Worm (Caenorhabditis elegans) whole organism, young adult: ENCODE results near the gene T01H3.2.
A peak's percentile ranks its signal among the peaks of the same experiment; 100 is the strongest.

Source experiments
- B0019.2 ChIP-seq: fragments of 200-800 bp; sonication (Bioruptor generic); conservative IDR thresholded peaks from 2 replicates; pipeline ENCODE4 v1.3.6; 2022; ENCODE audit warnings: missing genetic modification reagents, missing genetic modification characterization, missing compliant biosample characterization
- B0336.3 ChIP-seq: fragments of 200-800 bp; sonication (Bioruptor generic); IDR thresholded peaks from 2 replicates; pipeline ENCODE4 v1.3.6; 2022; ENCODE audit warnings: missing genetic modification characterization, missing compliant biosample characterization
- F22D6.2 ChIP-seq: sonication (generic microtip); optimal IDR thresholded peaks from 2 replicates; lab custom pipeline; 2016; ENCODE audit warnings: mild to moderate bottlenecking, missing genetic modification characterization, missing compliant biosample characterization
- F37B4.10 ChIP-seq: fragments of 200-800 bp; sonication (Bioruptor generic); IDR thresholded peaks from 2 replicates; pipeline ENCODE4 v1.3.6; 2022; ENCODE audit warnings: missing genetic modification characterization, missing compliant biosample characterization
- F39B2.1 ChIP-seq: fragments of 200-800 bp; sonication (Bioruptor generic); IDR thresholded peaks from 2 replicates; pipeline ENCODE4 v1.3.6; 2022; ENCODE audit warnings: missing genetic modification reagents, missing genetic modification characterization, missing compliant biosample characterization
- Y53G8AR.9 ChIP-seq: fragments of 200-800 bp; sonication (Bioruptor generic); conservative IDR thresholded peaks from 2 replicates; pipeline ENCODE4 v1.3.6; 2022; ENCODE audit warnings: missing genetic modification reagents, missing genetic modification characterization, missing compliant biosample characterization
- Y95B8A.8 ChIP-seq: fragments of 200-800 bp; sonication (Bioruptor generic); IDR thresholded peaks from 2 replicates; pipeline ENCODE4 v1.3.6; 2022; ENCODE audit warnings: missing genetic modification reagents, missing genetic modification characterization, missing compliant biosample characterization
- ama-1 ChIP-seq, 3 experiments: fragments of 150-350 bp in 1 of 3; sonication (generic microtip) in 2 of 3; optimal IDR thresholded peaks; 2 replicates each; lab custom pipeline; 2014 to 2018; ENCODE audit warnings: missing biosample characterization in 2 of 3, missing genetic modification characterization in 2 of 3, missing genetic modification reagents in 2 of 3
- atf-7 ChIP-seq: sonication (generic microtip); optimal IDR thresholded peaks from 2 replicates; lab custom pipeline; 2017; ENCODE audit warnings: mild to moderate bottlenecking, missing genetic modification characterization, missing compliant biosample characterization
- attf-5 ChIP-seq: fragments of 200-800 bp; sonication (Bioruptor generic); optimal IDR thresholded peaks from 2 replicates; lab custom pipeline; 2018; ENCODE audit warnings: mild to moderate bottlenecking, missing genetic modification characterization, missing compliant biosample characterization
- attf-6 ChIP-seq: fragments of 200-800 bp; sonication (Bioruptor generic); IDR thresholded peaks from 2 replicates; pipeline ENCODE4 v1.3.6; 2022; ENCODE audit warnings: missing genetic modification reagents, missing genetic modification characterization, missing compliant biosample characterization
- bed-1 ChIP-seq: fragments of 200-800 bp; sonication (Bioruptor generic); IDR thresholded peaks from 2 replicates; pipeline ENCODE4 v1.3.6; 2022; ENCODE audit warnings: missing genetic modification reagents, missing genetic modification characterization, missing compliant biosample characterization
- cebp-1 ChIP-seq, 2 experiments: fragments of 200-800 bp in 1 of 2; sonication (Bioruptor generic) in 1 of 2; sonication (generic microtip) in 1 of 2; IDR thresholded peaks in 1 of 2; optimal IDR thresholded peaks in 1 of 2; 2 replicates each; pipeline versions ENCODE4 v1.3.6 to Lab custom; 2017 to 2022; ENCODE audit warnings: missing compliant biosample characterization in 2 of 2, missing genetic modification characterization in 2 of 2, mild to moderate bottlenecking in 1 of 2, missing genetic modification reagents in 1 of 2, moderate library complexity in 1 of 2
- ceh-100 ChIP-seq: fragments of 200-800 bp; sonication (Bioruptor generic); IDR thresholded peaks from 2 replicates; pipeline ENCODE4 v1.3.6; 2022; ENCODE audit warnings: missing genetic modification reagents, missing genetic modification characterization, missing compliant biosample characterization
- ceh-91 ChIP-seq: fragments of 200-800 bp; sonication (Bioruptor generic); IDR thresholded peaks from 2 replicates; pipeline ENCODE4 v1.3.6; 2022; ENCODE audit warnings: missing genetic modification reagents, missing genetic modification characterization, missing compliant biosample characterization
- die-1 ChIP-seq: sonication (generic microtip); optimal IDR thresholded peaks from 2 replicates; lab custom pipeline; 2016; ENCODE audit warnings: missing genotype, mild to moderate bottlenecking, missing genetic modification characterization, missing compliant biosample characterization
- dox-1 ChIP-seq: fragments of 200-800 bp; sonication (Bioruptor generic); IDR thresholded peaks from 2 replicates; pipeline ENCODE4 v1.3.6; 2022; ENCODE audit warnings: missing genetic modification reagents, missing genetic modification characterization, missing compliant biosample characterization
- dpl-1 ChIP-seq: fragments of 150-350 bp; optimal IDR thresholded peaks from 2 replicates; lab custom pipeline; 2014; ENCODE audit warnings: missing biosample characterization, missing genetic modification reagents, missing genetic modification characterization
- efl-1 ChIP-seq: fragments of 150-350 bp; optimal IDR thresholded peaks from 2 replicates; lab custom pipeline; 2014; ENCODE audit warnings: missing biosample characterization, missing genetic modification reagents, missing genetic modification characterization
- egl-44 ChIP-seq: fragments of 200-800 bp; sonication (Bioruptor generic); IDR thresholded peaks from 2 replicates; pipeline ENCODE4 v1.3.6; 2022; ENCODE audit warnings: missing genetic modification reagents, missing genetic modification characterization, missing compliant biosample characterization
- ekl-4 ChIP-seq: fragments of 200-800 bp; sonication (Bioruptor generic); IDR thresholded peaks from 2 replicates; pipeline ENCODE4 v1.3.6; 2022; ENCODE audit warnings: missing genetic modification reagents, missing genetic modification characterization, missing compliant biosample characterization
- fkh-3 ChIP-seq: sonication (generic microtip); optimal IDR thresholded peaks from 2 replicates; lab custom pipeline; 2016; ENCODE audit warnings: mild to moderate bottlenecking, missing genetic modification characterization, missing compliant biosample characterization
- gei-17 ChIP-seq: fragments of 200-800 bp; sonication (Bioruptor generic); optimal IDR thresholded peaks from 2 replicates; lab custom pipeline; 2018; ENCODE audit warnings: mild to moderate bottlenecking, missing genetic modification characterization, missing compliant biosample characterization
- hlh-12 ChIP-seq: sonication (generic microtip); optimal IDR thresholded peaks from 2 replicates; lab custom pipeline; 2016; ENCODE audit warnings: missing genetic modification characterization, missing compliant biosample characterization
- hmg-1.2 ChIP-seq: fragments of 200-800 bp; sonication (Bioruptor generic); IDR thresholded peaks from 2 replicates; pipeline ENCODE4 v1.3.6; 2022; ENCODE audit warnings: missing genetic modification reagents, missing genetic modification characterization, missing compliant biosample characterization
- hsf-1 ChIP-seq: fragments of 200-800 bp; sonication (Bioruptor generic); IDR thresholded peaks from 2 replicates; pipeline ENCODE4 v1.3.6; 2022; ENCODE audit warnings: missing genetic modification reagents, missing genetic modification characterization, missing compliant biosample characterization
- lag-1 ChIP-seq: fragments of 200-800 bp; sonication (Bioruptor generic); IDR thresholded peaks from 2 replicates; pipeline ENCODE4 v1.3.6; 2022; ENCODE audit warnings: missing genetic modification reagents, missing genetic modification characterization, missing compliant biosample characterization
- lin-54 ChIP-seq: fragments of 200-800 bp; sonication (Bioruptor generic); optimal IDR thresholded peaks from 2 replicates; lab custom pipeline; 2018; ENCODE audit warnings: mild to moderate bottlenecking, missing genetic modification characterization, missing compliant biosample characterization
- lsl-1 ChIP-seq: fragments of 200-800 bp; sonication (Bioruptor generic); optimal IDR thresholded peaks from 2 replicates; lab custom pipeline; 2018; ENCODE audit warnings: mild to moderate bottlenecking, missing genetic modification characterization, moderate library complexity, missing compliant biosample characterization
- madf-3 ChIP-seq: fragments of 200-800 bp; sonication (Bioruptor generic); IDR thresholded peaks from 2 replicates; pipeline ENCODE4 v1.3.6; 2022; ENCODE audit warnings: missing genetic modification reagents, missing genetic modification characterization, missing compliant biosample characterization
- madf-6 ChIP-seq: fragments of 200-800 bp; sonication (Bioruptor generic); IDR thresholded peaks from 2 replicates; pipeline ENCODE4 v1.3.6; 2022; ENCODE audit warnings: missing genetic modification reagents, missing genetic modification characterization, missing compliant biosample characterization
- madf-8 ChIP-seq: fragments of 200-800 bp; sonication (Bioruptor generic); conservative IDR thresholded peaks from 2 replicates; pipeline ENCODE4 v1.3.6; 2022; ENCODE audit warnings: missing genetic modification reagents, missing genetic modification characterization, missing compliant biosample characterization
- nfyb-1 ChIP-seq: fragments of 200-800 bp; sonication (Bioruptor generic); IDR thresholded peaks from 2 replicates; pipeline ENCODE4 v1.3.6; 2022; ENCODE audit warnings: missing genetic modification reagents, missing genetic modification characterization, missing compliant biosample characterization
- nhr-120 ChIP-seq: fragments of 200-800 bp; sonication (Bioruptor generic); IDR thresholded peaks from 2 replicates; pipeline ENCODE4 v1.3.6; 2022; ENCODE audit warnings: missing genetic modification characterization, missing compliant biosample characterization
- nhr-27 ChIP-seq: fragments of 200-800 bp; sonication (Bioruptor generic); optimal IDR thresholded peaks from 2 replicates; lab custom pipeline; 2018; ENCODE audit warnings: mild to moderate bottlenecking, missing genetic modification characterization, moderate library complexity, missing compliant biosample characterization
- pbrm-1 ChIP-seq: fragments of 200-800 bp; sonication (Bioruptor generic); IDR thresholded peaks from 2 replicates; pipeline ENCODE4 v1.3.6; 2022; ENCODE audit warnings: missing genetic modification reagents, missing genetic modification characterization, missing compliant biosample characterization
- pha-4 ChIP-seq: fragments of 150-350 bp; sonication (generic microtip); optimal IDR thresholded peaks from 2 replicates; lab custom pipeline; 2014; ENCODE audit warnings: missing biosample characterization, missing genetic modification reagents, missing genetic modification characterization
- rcor-1 ChIP-seq: fragments of 200-800 bp; sonication (Bioruptor generic); IDR thresholded peaks from 2 replicates; pipeline ENCODE4 v1.3.6; 2022; ENCODE audit warnings: missing genetic modification reagents, missing genetic modification characterization, missing compliant biosample characterization
- snpc-1.1 ChIP-seq: sonication (generic microtip); optimal IDR thresholded peaks from 2 replicates; lab custom pipeline; 2017; ENCODE audit warnings: missing genetic modification characterization, mild to moderate bottlenecking, missing compliant biosample characterization, antibody characterized with exemption, moderate library complexity, missing genotype, missing genetic modification reagents; ENCODE audit not compliant: insufficient read depth
- tbx-9 ChIP-seq: sonication (generic microtip); optimal IDR thresholded peaks from 2 replicates; lab custom pipeline; 2016; ENCODE audit warnings: borderline replicate concordance, missing genetic modification characterization, inconsistent platforms, missing compliant biosample characterization
- tlf-1 ChIP-seq: fragments of 200-800 bp; sonication (Bioruptor generic); optimal IDR thresholded peaks from 2 replicates; lab custom pipeline; 2018; ENCODE audit warnings: mild to moderate bottlenecking, missing genetic modification characterization, missing compliant biosample characterization
- unc-130 ChIP-seq: sonication (generic microtip); optimal IDR thresholded peaks from 2 replicates; lab custom pipeline; 2016; ENCODE audit warnings: missing genetic modification reagents, missing genetic modification characterization, missing compliant biosample characterization

The T01H3.2 gene

ce11 chrII:7900190-7900672 is 22.4 kb upstream of the T01H3.2 start, which contains the start of gene rev-1:
Gene rev-1, plus strand, starts transcription at chrII:7900622.
- TF ChIP-seq tbx-9 (tag; lab: Kevin White, UChicago) = peak; percentile 4
- peak; percentile 73 for TF ChIP-seq B0336.3 (GFP tag; lab: Robert Waterston, UW)
- TF ChIP-seq rcor-1 (GFP tag; lab: Robert Waterston, UW) = peak; percentile 45; the same call in 1 of the 2 replicates
- TF ChIP-seq pbrm-1 (GFP tag; lab: Robert Waterston, UW) = 0 out of 2 replicates have a peak, but pooled peaks have one; percentile 19
- TF ChIP-seq attf-5 (GFP tag; lab: Kevin White, UChicago) = peak; percentile 5
- no peak for TF ChIP-seq madf-8 (GFP tag; lab: Robert Waterston, UW)
- no peak for TF ChIP-seq cebp-1 (GFP tag; IDR thresholded peaks at IDR 0.05; lab: Robert Waterston, UW)
- TF ChIP-seq cebp-1 (tag; optimal IDR thresholded peaks at IDR 0.05; lab: Kevin White, UChicago) = peak; percentile 11
- TF ChIP-seq pha-4 (tag; lab: Kevin White, UChicago) = no peak
- TF ChIP-seq tlf-1 = no peak
- peak; percentile 36; the same call in 1 of the 2 replicates for TF ChIP-seq ceh-100 (GFP tag; lab: Robert Waterston, UW)
- peak; percentile 1 for TF ChIP-seq atf-7 (tag; lab: Kevin White, UChicago)
- TF ChIP-seq bed-1 = no peak
- TF ChIP-seq dox-1 (GFP tag; lab: Robert Waterston, UW) = no peak
- no peak for TF ChIP-seq gei-17 (GFP tag; lab: Kevin White, UChicago)
- 0 out of 2 replicates have a peak, but pooled peaks have one; percentile 30 for TF ChIP-seq Y95B8A.8 (GFP tag; lab: Robert Waterston, UW)
- 0 out of 2 replicates have a peak, but pooled peaks have one; percentile 29 for TF ChIP-seq nfyb-1
- peak; percentile 65; the same call in 1 of the 2 replicates for TF ChIP-seq Y53G8AR.9 (GFP tag; lab: Robert Waterston, UW)
- no peak for TF ChIP-seq fkh-3 (tag; lab: Kevin White, UChicago)
- TF ChIP-seq ama-1 (optimal IDR thresholded peaks at IDR 0.05; lab: Kevin White, UChicago) = no peak
- no peak for TF ChIP-seq ama-1 (GFP tag; optimal IDR thresholded peaks at IDR 0.05; lab: Kevin White, UChicago)
- peak; percentile 84 for TF ChIP-seq F39B2.1 (GFP tag; lab: Robert Waterston, UW)
- no peak for TF ChIP-seq die-1
- no peak for TF ChIP-seq hmg-1.2 (GFP tag; lab: Robert Waterston, UW)
- peak; percentile 78 for TF ChIP-seq nhr-27 (tag; lab: Kevin White, UChicago)
- TF ChIP-seq lag-1 (GFP tag; lab: Robert Waterston, UW) = no peak
- peak; percentile 37; the same call in 1 of the 2 replicates for TF ChIP-seq madf-6 (GFP tag; lab: Robert Waterston, UW)
- TF ChIP-seq hsf-1 (GFP tag; lab: Robert Waterston, UW) = no peak
- TF ChIP-seq ekl-4 (GFP tag; lab: Robert Waterston, UW) = 0 out of 2 replicates have a peak, but pooled peaks have one; percentile 10

DNA sequence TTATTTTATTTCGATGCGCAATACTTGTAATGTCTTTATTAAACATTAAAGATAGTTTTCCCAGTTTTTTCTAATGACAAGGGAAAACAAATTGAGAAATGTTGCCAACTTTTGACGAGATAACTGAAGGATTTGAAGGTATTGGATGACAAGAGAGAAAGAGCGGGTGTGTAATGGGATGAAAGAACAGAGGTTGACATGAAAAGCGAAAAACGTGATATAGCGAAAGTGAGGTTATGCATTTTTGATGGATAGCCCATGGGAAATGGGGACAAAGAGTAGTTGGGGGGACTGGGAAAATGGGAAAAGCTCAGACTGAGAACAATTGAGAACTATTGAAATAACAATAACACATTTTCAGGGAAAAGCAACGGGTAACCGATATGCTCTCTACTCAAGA is 17.4 kb upstream of the T01H3.2 start:
- no peak for TF ChIP-seq hlh-12 (tag; lab: Kevin White, UChicago)

DNA sequence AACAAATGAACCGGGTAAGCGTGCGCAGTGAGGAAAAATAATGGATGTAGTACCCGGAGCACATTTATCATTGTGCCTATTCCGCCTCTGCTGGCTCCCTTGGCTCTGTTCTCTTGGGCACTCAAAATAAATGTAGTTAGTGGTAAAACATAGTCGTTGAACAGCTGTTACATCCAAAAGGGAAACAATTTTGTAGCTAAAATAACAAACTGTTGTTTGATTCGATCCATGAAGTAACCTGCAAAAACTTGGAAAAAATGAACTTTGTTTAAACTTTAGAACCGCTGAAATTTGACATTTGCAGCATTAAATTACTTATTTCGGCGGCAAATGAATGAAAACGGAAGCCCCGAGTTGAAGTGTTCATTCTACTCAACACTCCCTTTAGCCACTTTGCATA is 15.9 kb upstream of the T01H3.2 start:
- TF ChIP-seq nhr-120 (GFP tag; lab: Robert Waterston, UW) = no peak
- TF ChIP-seq madf-3 (GFP tag; lab: Robert Waterston, UW) = 0 out of 2 replicates have a peak, but pooled peaks have one; percentile 1
- TF ChIP-seq, all 124 proteins: peak for 1

- TF ChIP-seq egl-44 (GFP tag; lab: Robert Waterston, UW) = no peak
- TF ChIP-seq efl-1 = peak; percentile 83
- TF ChIP-seq attf-6 = no peak
- TF ChIP-seq B0019.2 (GFP tag; lab: Robert Waterston, UW) = 0 out of 2 replicates have a peak, but pooled peaks have one; percentile 21
- peak; percentile 41; the same call in 1 of the 2 replicates for TF ChIP-seq hmg-1.2 (GFP tag; lab: Robert Waterston, UW)
- TF ChIP-seq unc-130 = peak; percentile 17
- TF ChIP-seq lsl-1 = peak; percentile 78
- TF ChIP-seq snpc-1.1 (tag; lab: Kevin White, UChicago) = peak; percentile 55
- TF ChIP-seq tlf-1 = peak; percentile 9
- peak; percentile 60 for TF ChIP-seq ceh-91 (GFP tag; lab: Robert Waterston, UW)
- TF ChIP-seq dpl-1 (GFP tag; lab: Kevin White, UChicago) = peak; percentile 67
- TF ChIP-seq madf-8 (GFP tag; lab: Robert Waterston, UW) = peak; percentile 62
- no peak for TF ChIP-seq ama-1 (optimal IDR thresholded peaks at IDR 0.05; lab: Kevin White, UChicago)
- TF ChIP-seq ama-1 (GFP tag; optimal IDR thresholded peaks at IDR 0.05; lab: Kevin White, UChicago) = no peak
- no peak for TF ChIP-seq F37B4.10 (GFP tag; lab: Robert Waterston, UW)
- peak; percentile 49 for TF ChIP-seq lin-54 (GFP tag; lab: Kevin White, UChicago)
- no peak for TF ChIP-seq F22D6.2 (tag; lab: Kevin White, UChicago)
These were observed 15.0 kb upstream of the T01H3.2 start, which contains the start of gene ptc-1 for ce11 chrII:7892761-7893272. Gene ptc-1, plus strand, starts transcription at chrII:7893222.
